Fruit fly (Drosophila melanogaster) whole organism, embryonic: ENCODE measurements around the gene Ythdc1.

Experiments used
- Atf3 ChIP-seq: fragments of 200-800 bp; sonication (Bioruptor generic); optimal IDR thresholded peaks from 3 replicates; lab custom pipeline; 2016; ENCODE audit warnings: missing biosample characterization, missing genetic modification characterization
- BtbVII ChIP-seq: fragments of 200-800 bp; sonication (Bioruptor generic); optimal IDR thresholded peaks from 3 replicates; lab custom pipeline; 2017; ENCODE audit warnings: missing biosample characterization, mild to moderate bottlenecking, missing genetic modification characterization
- CG12769 ChIP-seq: fragments of 200-800 bp; sonication (Bioruptor generic); optimal IDR thresholded peaks from 2 replicates; lab custom pipeline; 2019; ENCODE audit warnings: missing biosample characterization, mild to moderate bottlenecking, missing genetic modification characterization, moderate library complexity
- CG14050 ChIP-seq: fragments of 200-800 bp; sonication (Bioruptor generic); IDR thresholded peaks from 3 replicates; pipeline ENCODE4 v1.3.6; 2022; ENCODE audit warnings: missing biosample characterization, missing genetic modification characterization
- CG14441 ChIP-seq: fragments of 200-800 bp; sonication (Bioruptor generic); IDR thresholded peaks from 2 replicates; pipeline ENCODE4 v1.3.6; 2022; ENCODE audit warnings: missing biosample characterization, missing genetic modification characterization
- CG17359 ChIP-seq: fragments of 200-800 bp; sonication (Bioruptor generic); optimal IDR thresholded peaks from 3 replicates; lab custom pipeline; 2018; ENCODE audit warnings: missing biosample characterization, mild to moderate bottlenecking, missing genetic modification characterization, moderate library complexity
- CG18619 ChIP-seq: fragments of 200-800 bp; sonication (Bioruptor generic); optimal IDR thresholded peaks from 3 replicates; lab custom pipeline; 2017; ENCODE audit warnings: missing biosample characterization, mild to moderate bottlenecking, missing genetic modification characterization
- CG2202 ChIP-seq: fragments of 200-800 bp; sonication (Bioruptor generic); optimal IDR thresholded peaks from 2 replicates; lab custom pipeline; 2018; ENCODE audit warnings: missing biosample characterization, mild to moderate bottlenecking, missing genetic modification characterization
- CG2678 ChIP-seq: fragments of 200-800 bp; sonication (Bioruptor generic); optimal IDR thresholded peaks from 3 replicates; lab custom pipeline; 2019; ENCODE audit warnings: missing biosample characterization, mild to moderate bottlenecking, missing genetic modification characterization, moderate library complexity
- CG4707 ChIP-seq: fragments of 200-800 bp; sonication (Bioruptor generic); optimal IDR thresholded peaks from 2 replicates; lab custom pipeline; 2018; ENCODE audit warnings: missing biosample characterization, mild to moderate bottlenecking, missing genetic modification characterization, moderate library complexity
- CG5245 ChIP-seq: fragments of 200-800 bp; sonication (Bioruptor generic); optimal IDR thresholded peaks from 3 replicates; lab custom pipeline; 2016; ENCODE audit warnings: missing biosample characterization, missing genetic modification characterization
- CG7839 ChIP-seq: fragments of 200-800 bp; sonication (Bioruptor generic); optimal IDR thresholded peaks from 3 replicates; lab custom pipeline; 2018; ENCODE audit warnings: missing biosample characterization, mild to moderate bottlenecking, missing genetic modification characterization, moderate library complexity
- CG7928 ChIP-seq: fragments of 200-800 bp; sonication (Bioruptor generic); optimal IDR thresholded peaks from 2 replicates; lab custom pipeline; 2017; ENCODE audit warnings: missing biosample characterization, mild to moderate bottlenecking, missing genetic modification characterization
- CG9797 ChIP-seq: fragments of 200-800 bp; sonication (Bioruptor generic); optimal IDR thresholded peaks from 3 replicates; lab custom pipeline; 2018; ENCODE audit warnings: missing biosample characterization, mild to moderate bottlenecking, missing genetic modification characterization
- CrebB ChIP-seq: fragments of 200-800 bp; sonication (Bioruptor generic); optimal IDR thresholded peaks from 3 replicates; lab custom pipeline; 2018; ENCODE audit warnings: missing biosample characterization, mild to moderate bottlenecking, missing genetic modification characterization
- HLH3B ChIP-seq: fragments of 200-800 bp; sonication (Bioruptor generic); IDR thresholded peaks from 2 replicates; pipeline ENCODE4 v1.3.6; 2022; ENCODE audit warnings: missing biosample characterization, missing genetic modification characterization
- HLH4C ChIP-seq: fragments of 200-800 bp; sonication (Bioruptor generic); IDR thresholded peaks from 3 replicates; pipeline ENCODE4 v1.3.6; 2022; ENCODE audit warnings: missing biosample characterization, missing genetic modification characterization; ENCODE audit not compliant: partially characterized antibody
- Hey ChIP-seq: fragments of 200-800 bp; sonication (Bioruptor generic); optimal IDR thresholded peaks from 3 replicates; lab custom pipeline; 2018; ENCODE audit warnings: missing biosample characterization, mild to moderate bottlenecking, missing genetic modification characterization
- HmgZ ChIP-seq: fragments of 200-800 bp; sonication (Bioruptor generic); optimal IDR thresholded peaks from 2 replicates; lab custom pipeline; 2018; ENCODE audit warnings: missing biosample characterization, mild to moderate bottlenecking, missing genetic modification characterization
- Oaz ChIP-seq: fragments of 200-800 bp; sonication (Bioruptor generic); IDR thresholded peaks from 2 replicates; pipeline ENCODE4 v1.3.6; 2022; ENCODE audit warnings: missing biosample characterization, missing genetic modification characterization
- Pdp1 ChIP-seq, 2 experiments: fragments of 200-800 bp; sonication (Bioruptor generic); optimal IDR thresholded peaks; 3 replicates each; lab custom pipeline; 2016; ENCODE audit warnings: missing biosample characterization in 2 of 2, missing genetic modification characterization in 2 of 2, mild to moderate bottlenecking in 1 of 2, moderate library complexity in 1 of 2
- Sox100B ChIP-seq: fragments of 200-800 bp; sonication (Bioruptor generic); optimal IDR thresholded peaks from 3 replicates; lab custom pipeline; 2018; ENCODE audit warnings: missing biosample characterization, mild to moderate bottlenecking, missing genetic modification characterization
- Spps ChIP-seq: fragments of 200-800 bp; sonication (Bioruptor generic); optimal IDR thresholded peaks from 2 replicates; lab custom pipeline; 2018; ENCODE audit warnings: missing biosample characterization, mild to moderate bottlenecking, missing genetic modification characterization
- Tbp ChIP-seq: fragments of >200 bp; optimal IDR thresholded peaks from 2 replicates; lab custom pipeline; 2018; ENCODE audit warnings: missing biosample characterization, missing genetic modification characterization
- Usf ChIP-seq: fragments of 200-800 bp; sonication (Bioruptor generic); optimal IDR thresholded peaks from 2 replicates; lab custom pipeline; 2017; ENCODE audit warnings: missing genotype, missing biosample characterization, missing genetic modification characterization
- ato ChIP-seq: fragments of 200-800 bp; sonication (Bioruptor generic); IDR thresholded peaks from 2 replicates; pipeline ENCODE4 v1.3.6; 2022; ENCODE audit warnings: missing biosample characterization, missing genetic modification characterization; ENCODE audit not compliant: partially characterized antibody
- cato ChIP-seq: fragments of 200-800 bp; sonication (Bioruptor generic); optimal IDR thresholded peaks from 2 replicates; lab custom pipeline; 2016; ENCODE audit warnings: missing biosample characterization, missing genetic modification characterization, borderline replicate concordance
- croc ChIP-seq: fragments of 200-800 bp; sonication (Bioruptor generic); conservative IDR thresholded peaks from 3 replicates; pipeline ENCODE4 v1.3.6; 2022; ENCODE audit warnings: missing biosample characterization, missing genetic modification characterization
- crp ChIP-seq, 2 experiments: fragments of 200-800 bp; sonication (Bioruptor generic); optimal IDR thresholded peaks; 2 replicates in 1 of 2; 3 replicates in 1 of 2; lab custom pipeline; 2017; ENCODE audit warnings: missing biosample characterization in 2 of 2, missing genetic modification characterization in 2 of 2, mild to moderate bottlenecking in 1 of 2, moderate library complexity in 1 of 2
- cwo ChIP-seq: fragments of 200-800 bp; sonication (Bioruptor generic); optimal IDR thresholded peaks from 3 replicates; lab custom pipeline; 2017; ENCODE audit warnings: missing biosample characterization, missing genetic modification characterization, mild to moderate bottlenecking, moderate library complexity, missing genetic modification reagents
- ems ChIP-seq: fragments of 200-800 bp; sonication (Bioruptor generic); optimal IDR thresholded peaks from 3 replicates; lab custom pipeline; 2016; ENCODE audit warnings: missing biosample characterization, missing genetic modification characterization
- ewg ChIP-seq: fragments of 200-800 bp; sonication (Bioruptor generic); optimal IDR thresholded peaks from 3 replicates; lab custom pipeline; 2017; ENCODE audit warnings: mild to moderate bottlenecking, missing biosample characterization, missing genetic modification reagents, missing genetic modification characterization
- fu2 ChIP-seq: fragments of 200-800 bp; sonication (Bioruptor generic); optimal IDR thresholded peaks from 2 replicates; lab custom pipeline; 2016; ENCODE audit warnings: missing biosample characterization, missing genetic modification characterization
- gce ChIP-seq: fragments of 200-800 bp; sonication (Bioruptor generic); IDR thresholded peaks from 3 replicates; pipeline ENCODE4 v1.3.6; 2022; ENCODE audit warnings: missing biosample characterization, missing genetic modification characterization
- gcm2 ChIP-seq: fragments of 200-800 bp; sonication (Bioruptor generic); optimal IDR thresholded peaks from 2 replicates; lab custom pipeline; 2016; ENCODE audit warnings: missing biosample characterization, missing genetic modification characterization
- gsb-n ChIP-seq: fragments of 200-800 bp; sonication (Bioruptor generic); optimal IDR thresholded peaks from 3 replicates; lab custom pipeline; 2018; ENCODE audit warnings: missing biosample characterization, mild to moderate bottlenecking, missing genetic modification characterization
- insv ChIP-seq, 2 experiments: fragments of 200-800 bp; sonication (Bioruptor generic); optimal IDR thresholded peaks; 3 replicates each; lab custom pipeline; 2016 to 2018; ENCODE audit warnings: missing biosample characterization in 2 of 2, missing genetic modification characterization in 2 of 2
- inv ChIP-seq: fragments of 200-800 bp; sonication (Bioruptor generic); IDR thresholded peaks from 2 replicates; pipeline ENCODE4 v1.3.6; 2022; ENCODE audit warnings: missing biosample characterization, missing genetic modification characterization; ENCODE audit not compliant: partially characterized antibody
- knrl ChIP-seq: fragments of 200-800 bp; sonication (Bioruptor generic); IDR thresholded peaks from 3 replicates; pipeline ENCODE4 v1.3.6; 2022; ENCODE audit warnings: missing biosample characterization, missing genetic modification characterization; ENCODE audit not compliant: partially characterized antibody
- lmd ChIP-seq: fragments of 200-800 bp; sonication (Bioruptor generic); IDR thresholded peaks from 2 replicates; pipeline ENCODE4 v1.3.6; 2022; ENCODE audit warnings: missing biosample characterization, missing genetic modification characterization
- lola ChIP-seq, 3 experiments: fragments of >200 bp in 2 of 3; fragments of 200-800 bp in 1 of 3; sonication (Bioruptor generic) in 1 of 3; optimal IDR thresholded peaks; 2 replicates each; lab custom pipeline; 2017 to 2019; ENCODE audit warnings: missing biosample characterization in 3 of 3, missing genetic modification characterization in 3 of 3, mild to moderate bottlenecking in 1 of 3, moderate library complexity in 1 of 3
- mirr ChIP-seq: fragments of 200-800 bp; sonication (Bioruptor generic); optimal IDR thresholded peaks from 3 replicates; lab custom pipeline; 2018; ENCODE audit warnings: missing biosample characterization, mild to moderate bottlenecking, missing genetic modification characterization
- odd ChIP-seq: fragments of 200-800 bp; sonication (Bioruptor generic); optimal IDR thresholded peaks from 2 replicates; lab custom pipeline; 2017; ENCODE audit warnings: missing biosample characterization, mild to moderate bottlenecking, missing genetic modification characterization
- ro ChIP-seq: fragments of 200-800 bp; sonication (Bioruptor generic); IDR thresholded peaks from 2 replicates; pipeline ENCODE4 v1.3.6; 2022; ENCODE audit warnings: missing biosample characterization, missing genetic modification characterization
- row ChIP-seq: fragments of 200-800 bp; sonication (Bioruptor generic); IDR thresholded peaks from 3 replicates; pipeline ENCODE4 v1.3.6; 2022; ENCODE audit warnings: missing biosample characterization, missing genetic modification characterization
- run ChIP-seq: fragments of 200-800 bp; sonication (Bioruptor generic); optimal IDR thresholded peaks from 3 replicates; lab custom pipeline; 2018; ENCODE audit warnings: missing biosample characterization, mild to moderate bottlenecking, missing genetic modification characterization
- sens-2 ChIP-seq: fragments of 200-800 bp; sonication (Bioruptor generic); IDR thresholded peaks from 2 replicates; pipeline ENCODE4 v1.3.6; 2022; ENCODE audit warnings: missing biosample characterization, missing genetic modification characterization
- ttk ChIP-seq: fragments of 200-800 bp; sonication (Bioruptor generic); IDR thresholded peaks from 2 replicates; pipeline ENCODE4 v2.1.2; 2022; ENCODE audit warnings: missing biosample characterization, missing genetic modification characterization
- tx ChIP-seq: fragments of 200-800 bp; sonication (Bioruptor generic); optimal IDR thresholded peaks from 2 replicates; lab custom pipeline; 2016; ENCODE audit warnings: missing biosample characterization, missing genetic modification characterization

Ythdc1 gene

DNA sequence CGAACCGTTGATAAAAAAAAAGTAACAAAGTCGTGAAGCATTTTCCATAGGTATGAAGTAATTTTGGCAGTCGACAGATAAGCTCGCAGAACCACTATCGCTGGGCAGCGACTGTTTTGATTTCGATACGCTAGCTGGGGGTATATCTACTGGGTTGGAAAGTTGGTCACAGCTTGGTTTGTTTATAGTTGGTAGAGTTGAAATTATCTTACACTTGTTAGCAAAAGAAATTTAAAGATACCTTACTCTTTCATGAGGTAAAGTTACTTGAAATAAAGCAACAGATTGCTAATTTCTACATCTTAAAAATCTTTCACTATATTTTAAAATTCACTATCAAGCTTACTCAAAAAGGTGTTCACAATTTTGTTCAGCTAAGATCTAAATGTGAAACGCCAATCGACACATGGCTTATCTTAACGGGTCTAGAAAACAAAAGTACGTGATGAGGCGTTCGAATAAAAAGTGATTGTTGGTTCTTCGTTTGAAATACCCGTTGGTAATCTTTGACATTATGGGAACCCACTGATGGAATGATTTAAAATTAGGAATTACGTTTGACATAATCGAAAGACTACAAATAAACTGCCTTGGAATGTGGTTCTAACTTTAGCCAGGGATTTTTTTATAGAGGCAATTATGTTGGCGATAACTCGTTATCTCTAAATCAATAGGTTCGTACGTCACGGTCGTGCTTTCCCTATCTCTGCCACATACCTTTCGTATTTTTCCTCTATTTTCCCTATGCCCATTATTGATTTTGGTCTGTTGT, 23.2 kb downstream of the Ythdc1 start (continued):
- TF ChIP-seq cato (GFP tag; lab: Kevin White, UChicago) (no peak), gce (GFP tag; lab: Robert Waterston, UW) (no peak), HLH3B (GFP tag; lab: Robert Waterston, UW) (no peak), gsb-n (tag; lab: Kevin White, UChicago) (no peak), insv (GFP tag; optimal IDR thresholded peaks at IDR 0.05; lab: Kevin White, UChicago) (no peak), fu2 (GFP tag; lab: Kevin White, UChicago) (no peak), CG7839 (no peak), CG7928 (GFP tag; lab: Kevin White, UChicago) (no peak), ttk (no peak), Sox100B (peak; percentile 10), CG14050 (GFP tag; lab: Robert Waterston, UW) (no peak), CG2202 (tag; lab: Kevin White, UChicago) (no peak), ato (no peak), Pdp1 (GFP tag; optimal IDR thresholded peaks at IDR 0.05; lab: Kevin White, UChicago) (peak in 1 of 2 experiments; percentile 43), row (GFP tag; lab: Robert Waterston, UW) (peak; percentile 51), HLH4C (GFP tag; lab: Robert Waterston, UW) (no peak), ems (GFP tag; lab: Kevin White, UChicago) (no peak), Atf3 (GFP tag; lab: Kevin White, UChicago) (no peak), CG2678 (tag; lab: Kevin White, UChicago) (peak; percentile 50), CG9797 (GFP tag; lab: Kevin White, UChicago) (no peak), Hey (tag; lab: Kevin White, UChicago) (no peak), croc (GFP tag; lab: Robert Waterston, UW) (no peak), tx (no peak), Spps (tag; lab: Kevin White, UChicago) (no peak), lmd (GFP tag; lab: Robert Waterston, UW) (no peak), gcm2 (no peak), BtbVII (no peak), odd (peak; percentile 3), CG12769 (tag; lab: Kevin White, UChicago) (peak; percentile 10), cwo (no peak), Tbp (GFP tag; lab: Kevin White, UChicago) (no peak), CG17359 (tag; lab: Kevin White, UChicago) (peak; percentile 31), knrl (GFP tag; lab: Robert Waterston, UW) (no peak), CG5245 (GFP tag; lab: Kevin White, UChicago) (no peak), Oaz (no peak), crp (GFP tag; optimal IDR thresholded peaks at IDR 0.05; lab: Kevin White, UChicago) (no peak), CG4707 (GFP tag; lab: Kevin White, UChicago) (no peak), sens-2 (GFP tag; lab: Robert Waterston, UW) (peak; percentile 50; the same call in 1 of the 2 replicates), CG14441 (GFP tag; lab: Robert Waterston, UW) (no peak), inv (no peak), CG18619 (no peak), HmgZ (no peak), run (tag; lab: Kevin White, UChicago) (no peak), lola (GFP tag; optimal IDR thresholded peaks at IDR 0.05; lab: Kevin White, UChicago) (no peak), ro (GFP tag; lab: Robert Waterston, UW) (no peak), CrebB (tag; lab: Kevin White, UChicago) (no peak), mirr (no peak), Usf (no peak), ewg (GFP tag; lab: Kevin White, UChicago) (no peak)
